Fruit fly (Drosophila melanogaster) whole organism, embryonic: ENCODE results near the gene RpL23A.

ENCODE experiments used
- CG10267 ChIP-seq: fragments of 200-800 bp; sonication (Bioruptor generic); optimal IDR thresholded peaks from 2 replicates; lab custom pipeline; 2018; ENCODE audit warnings: missing biosample characterization, mild to moderate bottlenecking, missing genetic modification characterization, moderate library complexity
- CG11247 ChIP-seq: fragments of 200-800 bp; sonication (Bioruptor generic); IDR thresholded peaks from 2 replicates; pipeline ENCODE4 v1.3.6; 2022; ENCODE audit warnings: missing biosample characterization, missing genetic modification characterization
- CG11456 ChIP-seq: fragments of 200-800 bp; sonication (Bioruptor generic); IDR thresholded peaks from 3 replicates; pipeline ENCODE4 v1.3.6; 2022; ENCODE audit warnings: missing biosample characterization, missing genetic modification characterization
- CG12236 ChIP-seq: fragments of 200-800 bp; sonication (Bioruptor generic); optimal IDR thresholded peaks from 2 replicates; lab custom pipeline; 2016; ENCODE audit warnings: missing biosample characterization, missing genetic modification characterization
- CG14710 ChIP-seq: fragments of 200-800 bp; sonication (Bioruptor generic); optimal IDR thresholded peaks from 3 replicates; lab custom pipeline; 2019; ENCODE audit warnings: missing biosample characterization, mild to moderate bottlenecking, missing genetic modification characterization, moderate library complexity
- CG15601 ChIP-seq: fragments of 200-800 bp; sonication (Bioruptor generic); optimal IDR thresholded peaks from 3 replicates; lab custom pipeline; 2019; ENCODE audit warnings: missing biosample characterization, mild to moderate bottlenecking, missing genetic modification characterization, moderate library complexity
- CG16779 ChIP-seq: fragments of 200-800 bp; sonication (Bioruptor generic); IDR thresholded peaks from 2 replicates; pipeline ENCODE4 v1.3.6; 2022; ENCODE audit warnings: missing biosample characterization, missing genetic modification characterization
- CG16813 ChIP-seq: fragments of 200-800 bp; sonication (Bioruptor generic); IDR thresholded peaks from 3 replicates; pipeline ENCODE4 v1.3.6; 2022; ENCODE audit warnings: missing biosample characterization, missing genetic modification characterization; ENCODE audit not compliant: partially characterized antibody
- CG16863 ChIP-seq: fragments of 200-800 bp; sonication (Bioruptor generic); optimal IDR thresholded peaks from 3 replicates; lab custom pipeline; 2016; ENCODE audit warnings: missing biosample characterization, missing genetic modification characterization
- CG18011 ChIP-seq: fragments of 200-800 bp; sonication (Bioruptor generic); optimal IDR thresholded peaks from 2 replicates; lab custom pipeline; 2017; ENCODE audit warnings: missing biosample characterization, missing genetic modification characterization, mild to moderate bottlenecking, moderate library complexity, missing genotype
- CG31388 ChIP-seq: fragments of 200-800 bp; sonication (Bioruptor generic); optimal IDR thresholded peaks from 2 replicates; lab custom pipeline; 2016; ENCODE audit warnings: missing biosample characterization, missing genetic modification characterization
- CG3838 ChIP-seq: fragments of 200-800 bp; sonication (Bioruptor generic); optimal IDR thresholded peaks from 3 replicates; lab custom pipeline; 2016; ENCODE audit warnings: missing biosample characterization, missing genetic modification characterization
- CG3847 ChIP-seq: fragments of 200-800 bp; sonication (Bioruptor generic); IDR thresholded peaks from 2 replicates; pipeline ENCODE4 v1.3.6; 2022; ENCODE audit warnings: missing biosample characterization, missing genetic modification characterization
- CG4617 ChIP-seq: fragments of 200-800 bp; sonication (Bioruptor generic); optimal IDR thresholded peaks from 3 replicates; lab custom pipeline; 2016; ENCODE audit warnings: missing biosample characterization, missing genetic modification characterization, borderline replicate concordance
- CG6689 ChIP-seq: fragments of 200-800 bp; sonication (Bioruptor generic); IDR thresholded peaks from 2 replicates; pipeline ENCODE4 v1.3.6; 2022; ENCODE audit warnings: missing biosample characterization, missing genetic modification characterization
- CG7271 ChIP-seq: fragments of 200-800 bp; sonication (Bioruptor generic); optimal IDR thresholded peaks from 2 replicates; lab custom pipeline; 2018; ENCODE audit warnings: missing biosample characterization, mild to moderate bottlenecking, missing genetic modification characterization, moderate library complexity
- CG7963 ChIP-seq: fragments of 200-800 bp; sonication (Bioruptor generic); IDR thresholded peaks from 3 replicates; pipeline ENCODE4 v1.3.6; 2022; ENCODE audit warnings: missing biosample characterization, missing genetic modification characterization; ENCODE audit not compliant: partially characterized antibody
- CG8089 ChIP-seq: fragments of 200-800 bp; sonication (Bioruptor generic); optimal IDR thresholded peaks from 3 replicates; lab custom pipeline; 2016; ENCODE audit warnings: missing biosample characterization, missing genetic modification characterization
- CG9797 ChIP-seq: fragments of 200-800 bp; sonication (Bioruptor generic); optimal IDR thresholded peaks from 3 replicates; lab custom pipeline; 2018; ENCODE audit warnings: missing biosample characterization, mild to moderate bottlenecking, missing genetic modification characterization
- Dll ChIP-seq: fragments of 200-800 bp; sonication (Bioruptor generic); IDR thresholded peaks from 4 replicates; pipeline ENCODE4 v1.3.6; 2022; ENCODE audit warnings: missing biosample characterization, missing genetic modification characterization; ENCODE audit not compliant: partially characterized antibody
- Doc3 ChIP-seq: fragments of 200-800 bp; sonication (Bioruptor generic); IDR thresholded peaks from 3 replicates; pipeline ENCODE4 v1.3.6; 2022; ENCODE audit warnings: missing biosample characterization, missing genetic modification characterization; ENCODE audit not compliant: partially characterized antibody
- Fer3 ChIP-seq: fragments of 200-800 bp; sonication (Bioruptor generic); optimal IDR thresholded peaks from 2 replicates; lab custom pipeline; 2018; ENCODE audit warnings: missing biosample characterization, mild to moderate bottlenecking, missing genetic modification characterization, moderate library complexity
- MESR4 ChIP-seq: fragments of 200-800 bp; sonication (Bioruptor generic); optimal IDR thresholded peaks from 2 replicates; lab custom pipeline; 2018; ENCODE audit warnings: missing biosample characterization, mild to moderate bottlenecking, missing genetic modification characterization, moderate library complexity
- Mad ChIP-seq: fragments of 200-800 bp; sonication (Bioruptor generic); optimal IDR thresholded peaks from 2 replicates; lab custom pipeline; 2016; ENCODE audit warnings: missing biosample characterization, missing genetic modification characterization
- NFAT ChIP-seq: fragments of 200-800 bp; sonication (Bioruptor generic); IDR thresholded peaks from 2 replicates; pipeline ENCODE4 v1.3.6; 2022; ENCODE audit warnings: missing biosample characterization, missing genetic modification characterization
- Neu2 ChIP-seq: fragments of 200-800 bp; sonication (Bioruptor generic); optimal IDR thresholded peaks from 3 replicates; lab custom pipeline; 2016; ENCODE audit warnings: missing biosample characterization, missing genetic modification characterization, borderline replicate concordance
- Ptx1 ChIP-seq: fragments of 200-800 bp; sonication (Bioruptor generic); IDR thresholded peaks from 2 replicates; pipeline ENCODE4 v1.3.6; 2022; ENCODE audit warnings: missing biosample characterization, missing genetic modification characterization
- Xbp1 ChIP-seq: fragments of 200-800 bp; sonication (Bioruptor generic); optimal IDR thresholded peaks from 3 replicates; lab custom pipeline; 2016; ENCODE audit warnings: missing biosample characterization, mild to moderate bottlenecking, missing genetic modification characterization
- YL-1 ChIP-seq: fragments of 200-800 bp; sonication (Bioruptor generic); optimal IDR thresholded peaks from 3 replicates; lab custom pipeline; 2017; ENCODE audit warnings: missing biosample characterization, mild to moderate bottlenecking, missing genetic modification characterization
- ac ChIP-seq: fragments of 200-800 bp; sonication (Bioruptor generic); optimal IDR thresholded peaks from 3 replicates; lab custom pipeline; 2017; ENCODE audit warnings: missing biosample characterization, mild to moderate bottlenecking, missing genetic modification characterization
- aop ChIP-seq: fragments of 200-800 bp; sonication (Bioruptor generic); IDR thresholded peaks from 2 replicates; pipeline ENCODE4 v1.3.6; 2022; ENCODE audit warnings: missing biosample characterization, missing genetic modification characterization
- bab2 ChIP-seq: fragments of 200-800 bp; sonication (Bioruptor generic); optimal IDR thresholded peaks from 2 replicates; lab custom pipeline; 2016; ENCODE audit warnings: missing biosample characterization, missing genetic modification characterization
- bsh ChIP-seq, 2 experiments: fragments of 200-800 bp; sonication (Bioruptor generic); optimal IDR thresholded peaks; 2 replicates each; lab custom pipeline; 2017 to 2018; ENCODE audit warnings: mild to moderate bottlenecking in 2 of 2, missing biosample characterization in 2 of 2, missing genetic modification characterization in 2 of 2, moderate library complexity in 1 of 2
- cg ChIP-seq: fragments of 200-800 bp; sonication (Bioruptor generic); optimal IDR thresholded peaks from 3 replicates; lab custom pipeline; 2019; ENCODE audit warnings: missing biosample characterization, mild to moderate bottlenecking, missing genetic modification characterization, moderate library complexity
- ci ChIP-seq: fragments of 200-800 bp; sonication (Bioruptor generic); IDR thresholded peaks from 3 replicates; pipeline ENCODE4 v1.3.6; 2022; ENCODE audit warnings: missing biosample characterization, missing genetic modification characterization
- dati ChIP-seq: fragments of 200-800 bp; sonication (Bioruptor generic); IDR thresholded peaks from 2 replicates; pipeline ENCODE4 v1.3.6; 2022; ENCODE audit warnings: missing biosample characterization, missing genetic modification characterization
- esg ChIP-seq: fragments of 200-800 bp; sonication (Bioruptor generic); conservative IDR thresholded peaks from 2 replicates; pipeline ENCODE4 v1.3.6; 2022; ENCODE audit warnings: missing biosample characterization, missing genetic modification characterization
- eve ChIP-seq, 2 experiments: fragments of >200 bp; optimal IDR thresholded peaks; 2 replicates each; lab custom pipeline; 2017; ENCODE audit warnings: missing biosample characterization in 2 of 2, missing genetic modification characterization in 2 of 2
- ewg ChIP-seq: fragments of 200-800 bp; sonication (Bioruptor generic); optimal IDR thresholded peaks from 3 replicates; lab custom pipeline; 2017; ENCODE audit warnings: mild to moderate bottlenecking, missing biosample characterization, missing genetic modification reagents, missing genetic modification characterization
- gcm ChIP-seq: fragments of 200-800 bp; sonication (Bioruptor generic); optimal IDR thresholded peaks from 2 replicates; lab custom pipeline; 2019; ENCODE audit warnings: missing biosample characterization, mild to moderate bottlenecking, missing genetic modification characterization, moderate library complexity
- gem ChIP-seq: fragments of 200-800 bp; sonication (Bioruptor generic); optimal IDR thresholded peaks from 2 replicates; lab custom pipeline; 2019; ENCODE audit warnings: missing biosample characterization, mild to moderate bottlenecking, missing genetic modification characterization, moderate library complexity
- gsb ChIP-seq: fragments of 200-800 bp; sonication (Bioruptor generic); IDR thresholded peaks from 2 replicates; pipeline ENCODE4 v1.3.6; 2022; ENCODE audit warnings: missing biosample characterization, missing genetic modification characterization
- ham ChIP-seq: fragments of 200-800 bp; sonication (Bioruptor generic); IDR thresholded peaks from 2 replicates; pipeline ENCODE4 v1.3.6; 2022; ENCODE audit warnings: missing biosample characterization, missing genetic modification characterization
- lov ChIP-seq, 2 experiments: fragments of 200-800 bp in 1 of 2; fragments of >200 bp in 1 of 2; sonication (Bioruptor generic) in 1 of 2; IDR thresholded peaks in 1 of 2; optimal IDR thresholded peaks in 1 of 2; 2 replicates in 1 of 2; 3 replicates in 1 of 2; pipeline versions ENCODE4 v1.3.6 to Lab custom; 2017 to 2022; ENCODE audit warnings: missing biosample characterization in 1 of 2, missing genetic modification characterization in 1 of 2
- nom ChIP-seq: fragments of 200-800 bp; sonication (Bioruptor generic); optimal IDR thresholded peaks from 2 replicates; lab custom pipeline; 2017; ENCODE audit warnings: missing biosample characterization, missing genetic modification characterization, mild to moderate bottlenecking, moderate library complexity, missing genetic modification reagents
- sisA ChIP-seq: fragments of 200-800 bp; sonication (Bioruptor generic); IDR thresholded peaks from 2 replicates; pipeline ENCODE4 v1.3.6; 2022; ENCODE audit warnings: missing biosample characterization, missing genetic modification characterization
- tll ChIP-seq, 2 experiments: fragments of 200-800 bp in 1 of 2; fragments of >200 bp in 1 of 2; sonication (Bioruptor generic) in 1 of 2; optimal IDR thresholded peaks; 2 replicates each; lab custom pipeline; 2017 to 2019; ENCODE audit warnings: missing biosample characterization in 2 of 2, missing genetic modification characterization in 2 of 2, mild to moderate bottlenecking in 1 of 2, moderate library complexity in 1 of 2
- toy ChIP-seq: fragments of 200-800 bp; sonication (Bioruptor generic); IDR thresholded peaks from 2 replicates; pipeline ENCODE4 v1.3.6; 2022; ENCODE audit warnings: missing biosample characterization, missing genetic modification characterization
- z ChIP-seq: fragments of 200-800 bp; sonication (Bioruptor generic); IDR thresholded peaks from 3 replicates; pipeline ENCODE4 v1.3.6; 2022; ENCODE audit warnings: missing biosample characterization, missing genetic modification characterization

Gene RpL23A

DNA sequence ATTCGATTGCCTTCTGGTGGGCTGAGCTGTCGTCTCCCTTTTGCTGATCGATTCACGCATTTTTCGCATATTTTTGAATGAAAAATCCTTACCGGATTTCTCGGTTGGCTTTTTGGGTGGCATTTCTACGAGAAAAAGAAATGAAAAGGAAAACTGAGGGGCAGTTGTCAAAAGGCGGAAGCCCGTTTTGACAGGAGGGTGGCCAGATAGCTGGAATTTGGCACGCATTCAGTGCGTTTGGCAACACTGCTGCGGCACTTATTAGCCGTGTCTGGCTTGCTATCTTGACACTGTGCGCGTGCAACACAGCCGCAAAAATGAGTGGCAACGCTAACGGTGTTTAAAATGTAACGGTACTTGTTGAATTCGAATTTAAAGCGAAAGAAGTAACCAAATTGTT lies at the start of gene RpL23A (continued):
- no peak for TF ChIP-seq eve (GFP tag; optimal IDR thresholded peaks at IDR 0.05; lab: Kevin White, UChicago)
- TF ChIP-seq CG4617, result peak; percentile 93
- TF ChIP-seq CG16813 (GFP tag; lab: Robert Waterston, UW), result peak; percentile 62
- TF ChIP-seq CG11456, result peak; percentile 98
- TF ChIP-seq ac (GFP tag; lab: Kevin White, UChicago), result peak; percentile 86
- TF ChIP-seq CG10267 (tag; lab: Kevin White, UChicago), result peak; percentile 100
- TF ChIP-seq z (GFP tag; lab: Robert Waterston, UW), result peak; percentile 39; the same call in 1 of the 3 replicates
- peak; percentile 99 for TF ChIP-seq MESR4 (GFP tag; lab: Kevin White, UChicago)
- 0 out of 3 replicates have a peak, but pooled peaks have one; percentile 33 for TF ChIP-seq CG7963 (GFP tag; lab: Robert Waterston, UW)
- TF ChIP-seq CG15601, result peak; percentile 95
- TF ChIP-seq CG16779 (GFP tag; lab: Robert Waterston, UW), result peak; percentile 93
- TF ChIP-seq esg (GFP tag; lab: Robert Waterston, UW), result peak; percentile 66
- peak; percentile 84 for TF ChIP-seq CG3838 (GFP tag; lab: Kevin White, UChicago)
- peak; percentile 77; the same call in 1 of the 2 replicates for TF ChIP-seq toy (GFP tag; lab: Robert Waterston, UW)
- peak; percentile 89 for TF ChIP-seq CG12236 (GFP tag; lab: Kevin White, UChicago)
- peak; percentile 95 for TF ChIP-seq bab2
- peak; percentile 79 for TF ChIP-seq gcm (GFP tag; lab: Kevin White, UChicago)
- peak; percentile 54; the same call in 1 of the 2 replicates for TF ChIP-seq aop (GFP tag; lab: Robert Waterston, UW)
- no peak for TF ChIP-seq Dll (GFP tag; lab: Robert Waterston, UW)
- peak; percentile 84 for TF ChIP-seq gem (tag; lab: Kevin White, UChicago)
- TF ChIP-seq ci (GFP tag; lab: Robert Waterston, UW), result peak; percentile 99
- TF ChIP-seq CG16863 (GFP tag; lab: Kevin White, UChicago), result peak; percentile 91
- peak; percentile 82 for TF ChIP-seq nom (GFP tag; lab: Kevin White, UChicago)
- TF ChIP-seq CG11247 (GFP tag; lab: Robert Waterston, UW), result peak; percentile 97
- TF ChIP-seq CG6689, result peak; percentile 85
- TF ChIP-seq CG14710 (tag; lab: Kevin White, UChicago), result peak; percentile 97
- no peak for TF ChIP-seq cg (GFP tag; lab: Kevin White, UChicago)
- peak; percentile 96 for TF ChIP-seq Xbp1 (GFP tag; lab: Kevin White, UChicago)
- peak; percentile 95 for TF ChIP-seq Ptx1 (GFP tag; lab: Robert Waterston, UW)
- TF ChIP-seq NFAT (GFP tag; lab: Robert Waterston, UW), result peak; percentile 97
- TF ChIP-seq Neu2 (GFP tag; lab: Kevin White, UChicago), result peak; percentile 89
- TF ChIP-seq CG7271 (tag; lab: Kevin White, UChicago), result peak; percentile 95
- TF ChIP-seq CG9797 (GFP tag; lab: Kevin White, UChicago), result peak; percentile 91
- TF ChIP-seq CG18011 (GFP tag; lab: Kevin White, UChicago), result peak; percentile 87
- TF ChIP-seq ewg (GFP tag; lab: Kevin White, UChicago), result peak; percentile 93
- TF ChIP-seq Fer3 (tag; lab: Kevin White, UChicago), result peak; percentile 94
- TF ChIP-seq Doc3 (GFP tag; lab: Robert Waterston, UW), result no peak
- TF ChIP-seq CG8089 (GFP tag; lab: Kevin White, UChicago), result peak; percentile 97
- peak; percentile 91 for TF ChIP-seq ham (GFP tag; lab: Robert Waterston, UW)
- peak; percentile 98 for TF ChIP-seq YL-1
- TF ChIP-seq Mad (GFP tag; lab: Kevin White, UChicago), result peak; percentile 97
- TF ChIP-seq gsb, result peak; percentile 88
- peak; percentile 99 for TF ChIP-seq CG3847 (GFP tag; lab: Robert Waterston, UW)
- TF ChIP-seq tll (GFP tag; optimal IDR thresholded peaks at IDR 0.05; lab: Kevin White, UChicago), result peak in 1 of 2 experiments; percentile 61
- TF ChIP-seq sisA, result peak; percentile 94
- TF ChIP-seq CG31388 (GFP tag; lab: Kevin White, UChicago), result peak; percentile 83
- peak in 1 of 2 experiments; percentile 86 for TF ChIP-seq bsh (GFP tag; optimal IDR thresholded peaks at IDR 0.05; lab: Kevin White, UChicago)
- no peak for TF ChIP-seq lov (optimal IDR thresholded peaks at IDR 0.05; lab: Kevin White, UChicago)
- peak; percentile 97 for TF ChIP-seq lov (GFP tag; IDR thresholded peaks at IDR 0.05; lab: Robert Waterston, UW)
- peak; percentile 87 for TF ChIP-seq dati (GFP tag; lab: Robert Waterston, UW)
